Worm (Caenorhabditis elegans) whole organism, L4/young adult: ENCODE measurements around the gene sec-61.A.

Source experiments
- W03F9.2 ChIP-seq: fragments of 150-350 bp; optimal IDR thresholded peaks from 2 replicates; lab custom pipeline; 2014; ENCODE audit warnings: missing biosample characterization, missing genetic modification characterization
- dao-5 ChIP-seq: sonication (generic microtip); optimal IDR thresholded peaks from 2 replicates; lab custom pipeline; 2016; ENCODE audit warnings: missing genotype, missing genetic modification characterization, moderate library complexity, missing compliant biosample characterization
- him-1 ChIP-seq: sonication (generic microtip); optimal IDR thresholded peaks from 2 replicates; lab custom pipeline; 2016; ENCODE audit warnings: missing genotype, missing genetic modification reagents, missing genetic modification characterization, missing compliant biosample characterization

DNA sequence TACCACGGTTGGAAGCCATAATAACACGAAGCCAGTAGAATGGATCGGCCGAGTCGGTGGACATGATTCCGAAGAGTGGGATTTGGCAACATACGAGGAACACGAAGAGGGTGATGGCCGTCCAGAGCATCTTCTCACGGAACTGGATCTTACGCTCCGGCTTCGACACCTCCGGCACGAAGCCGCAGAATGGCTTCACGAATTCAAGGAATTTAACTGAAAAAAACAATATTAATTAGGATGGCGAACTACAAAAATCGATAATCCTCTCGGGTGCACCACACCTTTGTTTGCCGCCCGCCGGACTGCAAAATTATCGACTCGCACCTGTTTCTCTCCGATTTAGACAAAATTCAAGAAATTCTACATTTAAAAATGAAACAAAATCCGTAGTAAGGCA, 863 bp downstream of the sec-61.A start:
- TF ChIP-seq W03F9.2 (tag; lab: Kevin White, UChicago), result no peak
- TF ChIP-seq him-1 (tag; lab: Kevin White, UChicago), result no peak
- TF ChIP-seq dao-5 (tag; lab: Kevin White, UChicago), result no peak
